Fruit fly (Drosophila melanogaster) whole organism, embryonic: Measurements from ENCODE around the gene Pep.

Experiments
- ATbp ChIP-seq: fragments of 200-800 bp; sonication (Bioruptor generic); optimal IDR thresholded peaks from 2 replicates; lab custom pipeline; 2017; ENCODE audit warnings: missing biosample characterization, mild to moderate bottlenecking, missing genetic modification characterization, missing genetic modification reagents
- Abd-B ChIP-seq: fragments of 200-800 bp; sonication (Bioruptor generic); optimal IDR thresholded peaks from 2 replicates; lab custom pipeline; 2018; ENCODE audit warnings: missing biosample characterization, mild to moderate bottlenecking, missing genetic modification characterization, moderate library complexity
- Atf6 ChIP-seq: fragments of 200-800 bp; sonication (Bioruptor generic); IDR thresholded peaks from 2 replicates; pipeline ENCODE4 v1.3.6; 2022; ENCODE audit warnings: missing biosample characterization, missing genetic modification characterization
- B-H1 ChIP-seq: fragments of 200-800 bp; sonication (Bioruptor generic); IDR thresholded peaks from 3 replicates; pipeline ENCODE4 v1.3.6; 2022; ENCODE audit warnings: missing biosample characterization, missing genetic modification characterization
- BEAF-32 ChIP-seq: fragments of 200-800 bp; sonication (Bioruptor generic); optimal IDR thresholded peaks from 3 replicates; lab custom pipeline; 2017; ENCODE audit warnings: missing biosample characterization, missing genetic modification characterization, mild to moderate bottlenecking, moderate library complexity, missing genetic modification reagents
- Bgb ChIP-seq: fragments of 200-800 bp; sonication (Bioruptor generic); IDR thresholded peaks from 2 replicates; pipeline ENCODE4 v1.3.6; 2022; ENCODE audit warnings: missing biosample characterization, missing genetic modification characterization; ENCODE audit not compliant: partially characterized antibody
- C15 ChIP-seq: fragments of 200-800 bp; sonication (Bioruptor generic); IDR thresholded peaks from 3 replicates; pipeline ENCODE4 v1.3.6; 2022; ENCODE audit warnings: missing biosample characterization, missing genetic modification characterization
- CG10274 ChIP-seq: fragments of 200-800 bp; sonication (Bioruptor generic); optimal IDR thresholded peaks from 3 replicates; lab custom pipeline; 2017; ENCODE audit warnings: missing biosample characterization, mild to moderate bottlenecking, missing genetic modification characterization
- CG11398 ChIP-seq: fragments of 200-800 bp; sonication (Bioruptor generic); optimal IDR thresholded peaks from 2 replicates; lab custom pipeline; 2016; ENCODE audit warnings: missing biosample characterization, missing genetic modification characterization
- CG12155 ChIP-seq: fragments of 200-800 bp; sonication (Bioruptor generic); optimal IDR thresholded peaks from 3 replicates; lab custom pipeline; 2016; ENCODE audit warnings: missing biosample characterization, missing genetic modification characterization
- CG14441 ChIP-seq: fragments of 200-800 bp; sonication (Bioruptor generic); IDR thresholded peaks from 2 replicates; pipeline ENCODE4 v1.3.6; 2022; ENCODE audit warnings: missing biosample characterization, missing genetic modification characterization
- CG16815 ChIP-seq: fragments of 200-800 bp; sonication (Bioruptor generic); optimal IDR thresholded peaks from 3 replicates; lab custom pipeline; 2017; ENCODE audit warnings: missing biosample characterization, mild to moderate bottlenecking, missing genetic modification characterization
- CG17361 ChIP-seq: fragments of 200-800 bp; sonication (Bioruptor generic); IDR thresholded peaks from 3 replicates; pipeline ENCODE4 v1.3.6; 2022; ENCODE audit warnings: missing biosample characterization, missing genetic modification characterization
- CG17802 ChIP-seq: fragments of 200-800 bp; sonication (Bioruptor generic); optimal IDR thresholded peaks from 2 replicates; lab custom pipeline; 2018; ENCODE audit warnings: missing biosample characterization, mild to moderate bottlenecking, missing genetic modification characterization, moderate library complexity
- CG18599 ChIP-seq: fragments of 200-800 bp; sonication (Bioruptor generic); optimal IDR thresholded peaks from 3 replicates; lab custom pipeline; 2017; ENCODE audit warnings: missing biosample characterization, missing genetic modification characterization, mild to moderate bottlenecking, moderate library complexity, missing genetic modification reagents
- CG2889 ChIP-seq: fragments of 200-800 bp; sonication (Bioruptor generic); IDR thresholded peaks from 3 replicates; pipeline ENCODE4 v1.3.6; 2022; ENCODE audit warnings: missing biosample characterization, missing genetic modification characterization
- CG32532 ChIP-seq: fragments of 200-800 bp; sonication (Bioruptor generic); IDR thresholded peaks from 2 replicates; pipeline ENCODE4 v1.3.6; 2022; ENCODE audit warnings: missing biosample characterization, missing genetic modification characterization
- CG3281 ChIP-seq: fragments of 200-800 bp; sonication (Bioruptor generic); optimal IDR thresholded peaks from 3 replicates; lab custom pipeline; 2017; ENCODE audit warnings: missing biosample characterization, mild to moderate bottlenecking, missing genetic modification characterization
- CG34422 ChIP-seq: fragments of 200-800 bp; sonication (Bioruptor generic); IDR thresholded peaks from 3 replicates; pipeline ENCODE4 v1.3.6; 2022; ENCODE audit warnings: missing biosample characterization, missing genetic modification characterization
- CG4360 ChIP-seq: fragments of 200-800 bp; sonication (Bioruptor generic); IDR thresholded peaks from 2 replicates; pipeline ENCODE4 v1.3.6; 2022; ENCODE audit warnings: missing biosample characterization, missing genetic modification characterization
- CG6175 ChIP-seq: fragments of 200-800 bp; sonication (Bioruptor generic); IDR thresholded peaks from 3 replicates; pipeline ENCODE4 v1.3.6; 2022; ENCODE audit warnings: missing biosample characterization, missing genetic modification characterization
- CG6683 ChIP-seq: fragments of 200-800 bp; sonication (Bioruptor generic); optimal IDR thresholded peaks from 2 replicates; lab custom pipeline; 2017; ENCODE audit warnings: missing biosample characterization, mild to moderate bottlenecking, missing genetic modification characterization, missing genetic modification reagents
- CG8765 ChIP-seq: fragments of 200-800 bp; sonication (Bioruptor generic); IDR thresholded peaks from 2 replicates; pipeline ENCODE4 v1.3.6; 2022; ENCODE audit warnings: missing biosample characterization, missing genetic modification characterization
- CG8924 ChIP-seq: fragments of 200-800 bp; optimal IDR thresholded peaks from 3 replicates; lab custom pipeline; 2019; ENCODE audit warnings: missing biosample characterization, mild to moderate bottlenecking, missing genetic modification characterization, moderate library complexity
- CTCF ChIP-seq: fragments of 200-800 bp; sonication (Bioruptor generic); optimal IDR thresholded peaks from 2 replicates; lab custom pipeline; 2017; ENCODE audit warnings: missing biosample characterization, mild to moderate bottlenecking, missing genetic modification characterization, moderate library complexity
- Dip3 ChIP-seq: fragments of 200-800 bp; sonication (Bioruptor generic); optimal IDR thresholded peaks from 3 replicates; lab custom pipeline; 2016; ENCODE audit warnings: missing biosample characterization, missing genetic modification characterization
- E2f2 ChIP-seq: fragments of 200-800 bp; sonication (Bioruptor generic); IDR thresholded peaks from 2 replicates; pipeline ENCODE4 v1.3.6; 2022; ENCODE audit warnings: missing biosample characterization, missing genetic modification characterization
- Gug ChIP-seq: fragments of 200-800 bp; sonication (Bioruptor generic); IDR thresholded peaks from 4 replicates; pipeline ENCODE4 v1.3.6; 2022; ENCODE audit warnings: missing biosample characterization, missing genetic modification characterization
- Jarid2 ChIP-seq: fragments of 200-800 bp; sonication (Bioruptor generic); optimal IDR thresholded peaks from 3 replicates; lab custom pipeline; 2017; ENCODE audit warnings: mild to moderate bottlenecking, missing biosample characterization, missing genetic modification reagents, missing genetic modification characterization
- MBD-R2 ChIP-seq: fragments of 200-800 bp; sonication (Bioruptor generic); IDR thresholded peaks from 2 replicates; pipeline ENCODE4 v1.3.6; 2022; ENCODE audit warnings: missing biosample characterization, missing genetic modification characterization
- Max ChIP-seq: fragments of 200-800 bp; sonication (Bioruptor generic); optimal IDR thresholded peaks from 2 replicates; lab custom pipeline; 2016; ENCODE audit warnings: missing biosample characterization, mild to moderate bottlenecking, missing genetic modification characterization
- NFAT ChIP-seq: fragments of 200-800 bp; sonication (Bioruptor generic); IDR thresholded peaks from 2 replicates; pipeline ENCODE4 v1.3.6; 2022; ENCODE audit warnings: missing biosample characterization, missing genetic modification characterization
- amos ChIP-seq: fragments of 200-800 bp; sonication (Bioruptor generic); IDR thresholded peaks from 2 replicates; pipeline ENCODE4 v1.3.6; 2022; ENCODE audit warnings: missing biosample characterization, missing genetic modification characterization; ENCODE audit not compliant: partially characterized antibody
- ato ChIP-seq: fragments of 200-800 bp; sonication (Bioruptor generic); IDR thresholded peaks from 2 replicates; pipeline ENCODE4 v1.3.6; 2022; ENCODE audit warnings: missing biosample characterization, missing genetic modification characterization; ENCODE audit not compliant: partially characterized antibody
- crc ChIP-seq: fragments of 200-800 bp; sonication (Bioruptor generic); optimal IDR thresholded peaks from 2 replicates; lab custom pipeline; 2016; ENCODE audit warnings: missing biosample characterization, missing genetic modification characterization
- dimm ChIP-seq: fragments of 200-800 bp; sonication (Bioruptor generic); IDR thresholded peaks from 2 replicates; pipeline ENCODE4 v1.3.6; 2022; ENCODE audit warnings: missing biosample characterization, missing genetic modification characterization
- dpn ChIP-seq, 2 experiments: fragments of 200-800 bp; sonication (Bioruptor generic); optimal IDR thresholded peaks; 3 replicates each; lab custom pipeline; 2016; ENCODE audit warnings: missing biosample characterization in 2 of 2, missing genetic modification characterization in 2 of 2
- klu ChIP-seq: fragments of 200-800 bp; sonication (Bioruptor generic); IDR thresholded peaks from 2 replicates; pipeline ENCODE4 v1.3.6; 2022; ENCODE audit warnings: missing biosample characterization, missing genetic modification characterization
- lola ChIP-seq, 3 experiments: fragments of >200 bp in 2 of 3; fragments of 200-800 bp in 1 of 3; sonication (Bioruptor generic) in 1 of 3; optimal IDR thresholded peaks; 2 replicates each; lab custom pipeline; 2017 to 2019; ENCODE audit warnings: missing biosample characterization in 3 of 3, missing genetic modification characterization in 3 of 3, mild to moderate bottlenecking in 1 of 3, moderate library complexity in 1 of 3
- maf-S ChIP-seq: fragments of 200-800 bp; sonication (Bioruptor generic); optimal IDR thresholded peaks from 2 replicates; lab custom pipeline; 2016; ENCODE audit warnings: missing biosample characterization, missing genetic modification characterization
- mam ChIP-seq: fragments of 200-800 bp; sonication (Bioruptor generic); optimal IDR thresholded peaks from 3 replicates; lab custom pipeline; 2016; ENCODE audit warnings: missing biosample characterization, missing genetic modification characterization
- org-1 ChIP-seq: fragments of 200-800 bp; sonication (Bioruptor generic); optimal IDR thresholded peaks from 2 replicates; lab custom pipeline; 2017; ENCODE audit warnings: missing biosample characterization, missing genetic modification characterization
- pan ChIP-seq, 4 experiments: fragments of >200 bp in 3 of 4; fragments of 200-800 bp in 1 of 4; sonication (Bioruptor generic) in 1 of 4; optimal IDR thresholded peaks in 3 of 4; IDR thresholded peaks in 1 of 4; 2 replicates each; pipeline versions ENCODE4 v1.3.6 to Lab custom; 2017 to 2022; ENCODE audit warnings: missing biosample characterization in 2 of 4, missing genetic modification characterization in 2 of 4, mixed read lengths in 1 of 4
- pfk ChIP-seq: fragments of 200-800 bp; sonication (Bioruptor generic); optimal IDR thresholded peaks from 2 replicates; lab custom pipeline; 2018; ENCODE audit warnings: missing biosample characterization, mild to moderate bottlenecking, missing genetic modification characterization, moderate library complexity
- salm ChIP-seq: fragments of 200-800 bp; sonication (Bioruptor generic); optimal IDR thresholded peaks from 2 replicates; lab custom pipeline; 2018; ENCODE audit warnings: missing biosample characterization, mild to moderate bottlenecking, missing genetic modification characterization
- tap ChIP-seq: fragments of 200-800 bp; optimal IDR thresholded peaks from 3 replicates; lab custom pipeline; 2019; ENCODE audit warnings: missing biosample characterization, mild to moderate bottlenecking, missing genetic modification characterization, moderate library complexity
- tll ChIP-seq, 2 experiments: fragments of 200-800 bp in 1 of 2; fragments of >200 bp in 1 of 2; sonication (Bioruptor generic) in 1 of 2; optimal IDR thresholded peaks; 2 replicates each; lab custom pipeline; 2017 to 2019; ENCODE audit warnings: missing biosample characterization in 2 of 2, missing genetic modification characterization in 2 of 2, mild to moderate bottlenecking in 1 of 2, moderate library complexity in 1 of 2
- trem ChIP-seq: fragments of 200-800 bp; optimal IDR thresholded peaks from 3 replicates; lab custom pipeline; 2019; ENCODE audit warnings: missing biosample characterization, mild to moderate bottlenecking, missing genetic modification characterization, moderate library complexity
- wor ChIP-seq: fragments of 200-800 bp; sonication (Bioruptor generic); IDR thresholded peaks from 2 replicates; pipeline ENCODE4 v1.3.6; 2022; ENCODE audit warnings: missing biosample characterization, missing genetic modification characterization
- z ChIP-seq: fragments of 200-800 bp; sonication (Bioruptor generic); IDR thresholded peaks from 3 replicates; pipeline ENCODE4 v1.3.6; 2022; ENCODE audit warnings: missing biosample characterization, missing genetic modification characterization

Gene Pep

DNA sequence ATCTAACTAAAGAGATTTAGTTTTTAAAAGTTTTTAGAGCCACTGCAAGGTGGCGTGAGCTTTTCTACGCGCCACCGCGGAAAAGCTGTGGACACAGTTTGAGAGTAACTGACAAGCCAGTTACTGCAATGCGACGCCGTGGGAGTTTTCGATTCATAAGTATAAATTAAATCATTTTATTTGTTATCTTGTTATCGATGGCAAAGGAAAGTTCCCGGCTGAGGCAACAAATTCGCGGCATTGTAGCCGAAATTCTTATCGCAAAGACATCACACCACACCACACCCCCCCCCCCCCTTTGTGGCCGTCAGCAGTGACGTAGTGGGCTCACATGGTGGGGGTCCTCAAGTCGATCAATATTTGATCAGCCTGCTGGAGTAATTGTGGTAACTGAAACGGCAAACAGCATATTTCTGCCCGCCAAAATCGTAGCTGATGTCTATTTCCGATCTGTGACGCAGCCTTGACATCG is 11.0 kb upstream of the Pep start (continued):
- TF ChIP-seq maf-S (GFP tag; lab: Kevin White, UChicago), result no peak
- no peak for TF ChIP-seq Gug (GFP tag; lab: Robert Waterston, UW)
- TF ChIP-seq crc (GFP tag; lab: Kevin White, UChicago), result no peak
- TF ChIP-seq NFAT (GFP tag; lab: Robert Waterston, UW), result peak; percentile 60; the same call in 1 of the 2 replicates
- no peak for TF ChIP-seq CG12155 (GFP tag; lab: Kevin White, UChicago)
- no peak for TF ChIP-seq salm (tag; lab: Kevin White, UChicago)
- no peak for TF ChIP-seq Max (GFP tag; lab: Kevin White, UChicago)
- TF ChIP-seq CG17802 (tag; lab: Kevin White, UChicago), result no peak
- 0 out of 3 replicates have a peak, but pooled peaks have one; percentile 20 for TF ChIP-seq CG2889 (GFP tag; lab: Robert Waterston, UW)
- TF ChIP-seq CG8924 (tag; lab: Kevin White, UChicago), result peak; percentile 13
- TF ChIP-seq Bgb (GFP tag; lab: Robert Waterston, UW), result no peak
- peak; percentile 66 for TF ChIP-seq CTCF (GFP tag; lab: Kevin White, UChicago)
- peak; percentile 43; the same call in 1 of the 3 replicates for TF ChIP-seq CG34422
- peak; percentile 55 for TF ChIP-seq CG6683 (GFP tag; lab: Kevin White, UChicago)
- TF ChIP-seq CG6175 (GFP tag; lab: Robert Waterston, UW), result 0 out of 3 replicates have a peak, but pooled peaks have one; percentile 19
- TF ChIP-seq pan (optimal IDR thresholded peaks at IDR 0.05; lab: Kevin White, UChicago), result no peak
- peak in 1 of 2 experiments; percentile 54 for TF ChIP-seq pan (GFP tag; optimal IDR thresholded peaks at IDR 0.05 in 1 of 2, IDR thresholded peaks at IDR 0.05 in 1 of 2)
- no peak for TF ChIP-seq Dip3 (GFP tag; lab: Kevin White, UChicago)
- TF ChIP-seq CG14441 (GFP tag; lab: Robert Waterston, UW), result no peak
- no peak for TF ChIP-seq lola (GFP tag; optimal IDR thresholded peaks at IDR 0.05; lab: Kevin White, UChicago)
- TF ChIP-seq MBD-R2 (GFP tag; lab: Robert Waterston, UW), result 0 out of 2 replicates have a peak, but pooled peaks have one; percentile 24
- TF ChIP-seq Abd-B (GFP tag; lab: Kevin White, UChicago), result no peak
- TF ChIP-seq wor (GFP tag; lab: Robert Waterston, UW), result no peak
- peak; percentile 83 for TF ChIP-seq CG18599 (GFP tag; lab: Kevin White, UChicago)
- TF ChIP-seq C15 (GFP tag; lab: Robert Waterston, UW), result no peak
- peak; percentile 54; the same call in 1 of the 2 replicates for TF ChIP-seq E2f2
- TF ChIP-seq trem (tag; lab: Kevin White, UChicago), result peak; percentile 4
- no peak for TF ChIP-seq org-1 (GFP tag; lab: Kevin White, UChicago)
- TF ChIP-seq CG10274 (GFP tag; lab: Kevin White, UChicago), result peak; percentile 33
- TF ChIP-seq ATbp (GFP tag; lab: Kevin White, UChicago), result peak; percentile 32
- peak; percentile 55 for TF ChIP-seq pfk (GFP tag; lab: Kevin White, UChicago)
- TF ChIP-seq B-H1 (GFP tag; lab: Robert Waterston, UW), result no peak; the same call in 2 of the 3 replicates
- TF ChIP-seq z (GFP tag; lab: Robert Waterston, UW), result no peak
- TF ChIP-seq CG32532 (GFP tag; lab: Robert Waterston, UW), result peak; percentile 42
- TF ChIP-seq CG8765 (GFP tag; lab: Robert Waterston, UW), result no peak
- no peak for TF ChIP-seq dpn (GFP tag; optimal IDR thresholded peaks at IDR 0.05; lab: Kevin White, UChicago)
- TF ChIP-seq CG11398, result no peak
- TF ChIP-seq ato (GFP tag; lab: Robert Waterston, UW), result no peak
- no peak for TF ChIP-seq tap (tag; lab: Kevin White, UChicago)
- peak; percentile 73 for TF ChIP-seq CG3281 (GFP tag; lab: Kevin White, UChicago)
- peak; percentile 27 for TF ChIP-seq Jarid2
- TF ChIP-seq amos (GFP tag; lab: Robert Waterston, UW), result no peak; the same call in 1 of the 2 replicates
- no peak for TF ChIP-seq dimm (GFP tag; lab: Robert Waterston, UW)
- TF ChIP-seq CG17361 (GFP tag; lab: Robert Waterston, UW), result no peak
- TF ChIP-seq klu, result no peak
- TF ChIP-seq mam (GFP tag; lab: Kevin White, UChicago), result no peak
- TF ChIP-seq CG16815 (GFP tag; lab: Kevin White, UChicago), result no peak
- TF ChIP-seq CG4360 (GFP tag; lab: Robert Waterston, UW), result no peak
- no peak for TF ChIP-seq BEAF-32 (GFP tag; lab: Kevin White, UChicago)
- TF ChIP-seq tll (GFP tag; optimal IDR thresholded peaks at IDR 0.05; lab: Kevin White, UChicago), result no peak
- TF ChIP-seq Atf6 (GFP tag; lab: Robert Waterston, UW), result peak; percentile 62; the same call in 1 of the 2 replicates
